Worm (Caenorhabditis elegans) whole organism, L4/young adult: ENCODE measurements around the gene mps-1.

Experiments used
- W03F9.2 ChIP-seq: fragments of 150-350 bp; optimal IDR thresholded peaks from 2 replicates; lab custom pipeline; 2014; ENCODE audit warnings: missing biosample characterization, missing genetic modification characterization
- dao-5 ChIP-seq: sonication (generic microtip); optimal IDR thresholded peaks from 2 replicates; lab custom pipeline; 2016; ENCODE audit warnings: missing genotype, missing genetic modification characterization, moderate library complexity, missing compliant biosample characterization
- him-1 ChIP-seq: sonication (generic microtip); optimal IDR thresholded peaks from 2 replicates; lab custom pipeline; 2016; ENCODE audit warnings: missing genotype, missing genetic modification reagents, missing genetic modification characterization, missing compliant biosample characterization

mps-1 gene

DNA sequence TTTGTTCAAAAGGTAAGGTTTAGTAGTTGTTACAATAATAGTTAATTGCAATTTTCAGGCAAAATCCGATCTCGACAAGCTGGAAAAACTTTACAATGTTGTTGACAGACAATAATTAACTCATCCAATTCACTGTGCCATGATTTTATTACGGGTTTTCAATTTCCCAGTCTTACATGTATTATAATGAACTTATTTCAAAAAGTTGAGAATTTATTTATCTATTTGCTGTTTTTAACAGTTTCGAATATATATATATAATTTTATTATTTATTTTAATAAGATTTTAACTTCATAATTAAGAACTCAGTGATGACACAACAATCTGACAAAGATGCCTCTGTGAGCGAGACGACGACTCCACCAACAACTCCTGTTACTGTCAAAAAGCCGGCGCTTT, 48.1 kb downstream of the mps-1 start, which contains the start of gene lelo-1:
TSS of gene lelo-1 (plus strand) at position 301 of the 400 bp plus-strand sequence.
- TF ChIP-seq dao-5 (tag; lab: Kevin White, UChicago) (no peak), W03F9.2 (tag; lab: Kevin White, UChicago) (no peak), him-1 (tag; lab: Kevin White, UChicago) (no peak)

DNA sequence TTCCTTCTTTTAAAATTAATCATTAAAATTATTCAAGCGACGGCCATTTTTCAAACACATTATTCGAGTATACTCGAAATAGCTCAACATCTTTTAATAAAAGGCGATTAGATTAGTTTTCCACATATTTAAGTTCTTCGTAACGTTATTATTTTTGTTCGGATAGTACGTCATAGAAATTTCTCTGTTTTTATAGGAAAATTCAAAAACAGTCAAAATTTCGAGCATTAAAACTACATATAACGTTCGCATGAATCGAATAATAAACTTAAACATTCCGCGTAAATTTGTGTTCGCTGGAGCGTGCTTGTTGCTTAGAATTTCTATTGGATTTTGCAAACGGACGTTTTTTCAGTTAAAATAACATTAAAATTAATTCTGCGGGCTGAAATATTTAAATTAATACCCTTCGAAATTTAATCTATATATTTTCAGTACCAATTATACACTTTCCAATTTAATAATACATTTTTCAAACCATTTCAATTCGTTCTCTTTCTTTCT, 48.9 kb downstream of the mps-1 start, which contains the start of gene blos-4:
TSS of gene blos-4 (plus strand) at position 51 of the 504 bp plus-strand sequence.
- no peak for TF ChIP-seq W03F9.2 (tag; lab: Kevin White, UChicago)

DNA sequence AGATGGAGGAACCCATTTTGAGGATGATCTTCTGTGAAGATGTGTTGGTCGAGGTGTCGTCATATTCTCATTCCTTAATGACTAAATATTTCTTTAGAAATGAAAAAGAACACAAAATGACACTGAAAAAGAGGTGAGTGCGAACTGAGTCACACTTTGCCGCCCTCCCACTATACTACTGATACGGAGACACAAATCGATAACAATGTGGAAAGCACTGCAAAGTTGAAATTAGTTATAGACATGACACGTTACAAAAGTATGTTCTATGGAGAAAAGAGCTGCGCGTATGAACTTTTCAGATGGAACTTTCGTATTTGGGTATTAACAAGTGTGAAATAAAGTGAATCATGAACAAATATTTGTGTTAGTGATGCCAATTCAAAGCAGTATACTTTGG, 50.0 kb downstream of the mps-1 start, which contains the start of gene tat-4:
TSS of gene tat-4 (minus strand) at position 117 of the 400 bp plus-strand sequence.
- no peak for TF ChIP-seq dao-5 (tag; lab: Kevin White, UChicago)
- TF ChIP-seq W03F9.2 (tag; lab: Kevin White, UChicago) = no peak
- TF ChIP-seq him-1 (tag; lab: Kevin White, UChicago) = no peak
